Worm (Caenorhabditis elegans): ENCODE results near the gene F23B2.7.

The F23B2.7 gene

ce11 chrIV:9114078-9114477 lies 36.2 kb upstream of the F23B2.7 start:
- no peak for TF ChIP-seq arid-1 (GFP tag; conservative IDR thresholded peaks at IDR 0.05)
- no peak for TF ChIP-seq attf-4 (tag; optimal IDR thresholded peaks at IDR 0.05)
- TF ChIP-seq lsy-2 (tag; optimal IDR thresholded peaks at IDR 0.05) = no peak
- no peak for TF ChIP-seq lin-1 (GFP tag; IDR thresholded peaks at IDR 0.05)
- no peak for TF ChIP-seq nhr-48 (tag; optimal IDR thresholded peaks at IDR 0.05)
- TF ChIP-seq daf-16 (GFP tag; optimal IDR thresholded peaks at IDR 0.05) = no peak
- TF ChIP-seq daf-16 (tag; optimal IDR thresholded peaks at IDR 0.05) = no peak
- no peak for TF ChIP-seq ama-1 (optimal IDR thresholded peaks at IDR 0.05)
- TF ChIP-seq dve-1 (tag; optimal IDR thresholded peaks at IDR 0.05; ENCODE audit: insufficient read depth) = peak; percentile 13
- TF ChIP-seq lin-13 (GFP tag; optimal IDR thresholded peaks at IDR 0.05) = no peak
- TF ChIP-seq snpc-1.2 (GFP tag; IDR thresholded peaks at IDR 0.05) = no peak
- TF ChIP-seq Y48G9A.11 (GFP tag; IDR thresholded peaks at IDR 0.05) = no peak
- no peak for TF ChIP-seq mep-1 (tag; optimal IDR thresholded peaks at IDR 0.05)
- no peak for TF ChIP-seq ztf-11 (tag; optimal IDR thresholded peaks at IDR 0.05)
- TF ChIP-seq nhr-6 (tag; optimal IDR thresholded peaks at IDR 0.05) = peak; percentile 57
- no peak for TF ChIP-seq nhr-28 (tag; optimal IDR thresholded peaks at IDR 0.05)

- peak; percentile 29 for TF ChIP-seq hlh-11 (tag; optimal IDR thresholded peaks at IDR 0.05)
- no peak for TF ChIP-seq daf-16 (GFP tag; optimal IDR thresholded peaks at IDR 0.05)
- TF ChIP-seq daf-16 (tag; optimal IDR thresholded peaks at IDR 0.05) = peak; percentile 38
- no peak for TF ChIP-seq zip-2 (tag; optimal IDR thresholded peaks at IDR 0.05)
- TF ChIP-seq madf-5 (GFP tag; IDR thresholded peaks at IDR 0.05) = no peak
- TF ChIP-seq saeg-2 (GFP tag; IDR thresholded peaks at IDR 0.05) = no peak
- peak; percentile 10 for TF ChIP-seq mxl-3 (GFP tag; optimal IDR thresholded peaks at IDR 0.05)
- TF ChIP-seq cey-2 (tag; optimal IDR thresholded peaks at IDR 0.05; ENCODE audit: borderline replicate concordance, insufficient read depth) = no peak
- TF ChIP-seq mes-2 (tag; optimal IDR thresholded peaks at IDR 0.05; ENCODE audit: poor library complexity, severe bottlenecking) = no peak
- TF ChIP-seq duxl-1 (tag; optimal IDR thresholded peaks at IDR 0.05; ENCODE audit: poor library complexity) = no peak
- TF ChIP-seq unc-130 (GFP tag; optimal IDR thresholded peaks at IDR 0.05) = no peak
- TF ChIP-seq ceh-82 (tag; optimal IDR thresholded peaks at IDR 0.05) = no peak
- no peak for TF ChIP-seq spr-3 (GFP tag; optimal IDR thresholded peaks at IDR 0.05)
- TF ChIP-seq F37D6.2 (tag; optimal IDR thresholded peaks at IDR 0.05) = no peak
- no peak for TF ChIP-seq dpl-1 (GFP tag; optimal IDR thresholded peaks at IDR 0.05)
- TF ChIP-seq dmd-9 (GFP tag; IDR thresholded peaks at IDR 0.05) = no peak
- TF ChIP-seq F26F4.8 (GFP tag; conservative IDR thresholded peaks at IDR 0.05) = no peak
- TF ChIP-seq set-16 (GFP tag; IDR thresholded peaks at IDR 0.05) = no peak
- TF ChIP-seq ceh-32 (tag; optimal IDR thresholded peaks at IDR 0.05; ENCODE audit: poor library complexity) = no peak
- peak; percentile 54 for TF ChIP-seq dve-1 (tag; optimal IDR thresholded peaks at IDR 0.05; ENCODE audit: insufficient read depth)
- no peak for TF ChIP-seq dmd-8 (GFP tag; IDR thresholded peaks at IDR 0.05)
- no peak for TF ChIP-seq nhr-237 (tag; optimal IDR thresholded peaks at IDR 0.05)
- TF ChIP-seq tra-1 (GFP tag; IDR thresholded peaks at IDR 0.05) = no peak
- no peak for TF ChIP-seq aha-1 (tag)
- TF ChIP-seq vab-7 (GFP tag; IDR thresholded peaks at IDR 0.05) = no peak
- TF ChIP-seq nhr-28 (tag; optimal IDR thresholded peaks at IDR 0.05) = peak; percentile 80
- TF ChIP-seq pqm-1 (tag; optimal IDR thresholded peaks at IDR 0.05) = peak; percentile 73
- no peak for TF ChIP-seq lir-3 (tag; optimal IDR thresholded peaks at IDR 0.05)
- no peak for TF ChIP-seq lin-29 (GFP tag; IDR thresholded peaks at IDR 0.05)
- TF ChIP-seq lin-13 (GFP tag; optimal IDR thresholded peaks at IDR 0.05) = no peak
- no peak for TF ChIP-seq unc-62 (GFP tag; optimal IDR thresholded peaks at IDR 0.05 in 1 of 2)
- TF ChIP-seq unc-62 (tag; optimal IDR thresholded peaks at IDR 0.05) = no peak
- no peak for TF ChIP-seq lsy-2 (tag; optimal IDR thresholded peaks at IDR 0.05)
- no peak for TF ChIP-seq T20F7.1 (GFP tag; optimal IDR thresholded peaks at IDR 0.05)
- no peak for TF ChIP-seq rbr-2 (tag; optimal IDR thresholded peaks at IDR 0.05)
- no peak for TF ChIP-seq spr-1 (tag; optimal IDR thresholded peaks at IDR 0.05)
- TF ChIP-seq jun-1 (tag; optimal IDR thresholded peaks at IDR 0.05) = no peak
- no peak for TF ChIP-seq nhr-111 (GFP tag; optimal IDR thresholded peaks at IDR 0.05)
- no peak for TF ChIP-seq ceh-28 (tag; optimal IDR thresholded peaks at IDR 0.05)
- no peak for TF ChIP-seq zfp-2 (tag; optimal IDR thresholded peaks at IDR 0.05)
- no peak for TF ChIP-seq ama-1 (optimal IDR thresholded peaks at IDR 0.05)
- no peak for TF ChIP-seq lin-39 (tag; optimal IDR thresholded peaks at IDR 0.05)
These were observed 33.8 kb upstream of the F23B2.7 start for ce11 chrIV:9116452-9116851.
